Worm (Caenorhabditis elegans): ENCODE measurements around the gene Y71H2AM.20.

- TF ChIP-seq tbx-2 (tag; optimal IDR thresholded peaks at IDR 0.05) (no peak), ama-1 (optimal IDR thresholded peaks at IDR 0.05) (no peak), nhr-28 (tag; optimal IDR thresholded peaks at IDR 0.05) (no peak), lin-15B (tag; optimal IDR thresholded peaks at IDR 0.05) (no peak), elt-2 (tag; optimal IDR thresholded peaks at IDR 0.05) (no peak), eor-1 (tag; optimal IDR thresholded peaks at IDR 0.05) (no peak), unc-62 (GFP tag; optimal IDR thresholded peaks at IDR 0.05) (no peak), lin-39 (tag; optimal IDR thresholded peaks at IDR 0.05) (no peak), elt-1 (tag; optimal IDR thresholded peaks at IDR 0.05) (no peak), skn-1 (tag; optimal IDR thresholded peaks at IDR 0.05) (no peak), sea-2 (GFP tag; optimal IDR thresholded peaks at IDR 0.05) (no peak)
Observed at ce11 chrIII:2816205-2816923, 30.6 kb upstream of the Y71H2AM.20 start.
